Fruit fly (Drosophila melanogaster): Measurements from ENCODE around the gene Syx17.

The Syx17 gene

dm6 chr3L:4378895-4379294 is 24.4 kb upstream of the Syx17 start (continued):
- TF ChIP-seq CG6254 (GFP tag; optimal IDR thresholded peaks at IDR 0.05) (peak; percentile 31), C15 (GFP tag; IDR thresholded peaks at IDR 0.05) (no peak), croc (GFP tag; conservative IDR thresholded peaks at IDR 0.05) (peak; percentile 18; the same call in 1 of the 3 replicates), NfI (GFP tag; optimal IDR thresholded peaks at IDR 0.05) (peak; percentile 67), CG2712 (tag; optimal IDR thresholded peaks at IDR 0.05) (peak; percentile 48), scrt (GFP tag; optimal IDR thresholded peaks at IDR 0.05) (peak; percentile 39), CG2875 (GFP tag; optimal IDR thresholded peaks at IDR 0.05) (no peak), abd-A (tag; optimal IDR thresholded peaks at IDR 0.05) (peak; percentile 41), chif (GFP tag; optimal IDR thresholded peaks at IDR 0.05) (peak; percentile 14 to 31), CG9817 (tag; optimal IDR thresholded peaks at IDR 0.05) (peak; percentile 22), CG13775 (GFP tag; optimal IDR thresholded peaks at IDR 0.05) (peak; percentile 48), nau (GFP tag; optimal IDR thresholded peaks at IDR 0.05) (peak; percentile 12), HHEX (GFP tag; optimal IDR thresholded peaks at IDR 0.05) (peak; percentile 58), Eip74EF (GFP tag; optimal IDR thresholded peaks at IDR 0.05) (no peak), B-H2 (GFP tag; optimal IDR thresholded peaks at IDR 0.05) (peak; percentile 46), CG18262 (tag; optimal IDR thresholded peaks at IDR 0.05) (peak; percentile 61), CG6175 (GFP tag; IDR thresholded peaks at IDR 0.05) (no peak), D19B (GFP tag; optimal IDR thresholded peaks at IDR 0.05) (peak; percentile 7), CG10147 (GFP tag; optimal IDR thresholded peaks at IDR 0.05) (peak; percentile 67), CG12219 (GFP tag; optimal IDR thresholded peaks at IDR 0.05) (no peak), CG3281 (GFP tag; optimal IDR thresholded peaks at IDR 0.05) (peak; percentile 65), Hr51 (GFP tag; optimal IDR thresholded peaks at IDR 0.05) (peak; percentile 27 to 70), ranshi (GFP tag; IDR thresholded peaks at IDR 0.05) (peak; percentile 44; the same call in 1 of the 2 replicates), Pdp1 (GFP tag; optimal IDR thresholded peaks at IDR 0.05) (peak in 1 of 2 experiments; percentile 21), CG14667 (GFP tag; IDR thresholded peaks at IDR 0.05) (peak; percentile 34; the same call in 1 of the 2 replicates), D (optimal IDR thresholded peaks at IDR 0.05) (no peak), D (GFP tag; optimal IDR thresholded peaks at IDR 0.05) (peak; percentile 29), CG7745 (tag; optimal IDR thresholded peaks at IDR 0.05) (no peak), Hey (tag; optimal IDR thresholded peaks at IDR 0.05) (no peak), ash1 (GFP tag; optimal IDR thresholded peaks at IDR 0.05) (no peak), CG10959 (GFP tag; IDR thresholded peaks at IDR 0.05) (0 out of 2 replicates have a peak, but pooled peaks have one; percentile 34), zf30C (GFP tag; optimal IDR thresholded peaks at IDR 0.05) (peak; percentile 66), HmgD (GFP tag; optimal IDR thresholded peaks at IDR 0.05) (no peak), CG17385 (GFP tag; optimal IDR thresholded peaks at IDR 0.05) (peak; percentile 62), pb (GFP tag; optimal IDR thresholded peaks at IDR 0.05) (no peak), CG10543 (GFP tag; optimal IDR thresholded peaks at IDR 0.05) (peak; percentile 50)

dm6 chr3L:4380231-4380645 is 23.0 kb upstream of the Syx17 start, which contains the start of gene DopEcR:
Gene DopEcR (minus strand): TSS chr3L:4380387.
- TF ChIP-seq pita (GFP tag; optimal IDR thresholded peaks at IDR 0.05) (no peak), kay (GFP tag; optimal IDR thresholded peaks at IDR 0.05) (no peak), H2.0 (GFP tag; IDR thresholded peaks at IDR 0.05) (no peak), CG14050 (GFP tag; IDR thresholded peaks at IDR 0.05) (no peak), shn (GFP tag; optimal IDR thresholded peaks at IDR 0.05) (no peak), klu (GFP tag; IDR thresholded peaks at IDR 0.05) (no peak), Asciz (GFP tag; optimal IDR thresholded peaks at IDR 0.05) (peak; percentile 64), Sox102F (GFP tag; optimal IDR thresholded peaks at IDR 0.05) (no peak), tio (GFP tag; optimal IDR thresholded peaks at IDR 0.05) (no peak), pan (optimal IDR thresholded peaks at IDR 0.05) (no peak), pan (GFP tag; optimal IDR thresholded peaks at IDR 0.05 in 1 of 2, IDR thresholded peaks at IDR 0.05 in 1 of 2) (no peak), CG15011 (GFP tag; optimal IDR thresholded peaks at IDR 0.05) (no peak), da (GFP tag; optimal IDR thresholded peaks at IDR 0.05) (no peak), CG7556 (GFP tag; optimal IDR thresholded peaks at IDR 0.05) (no peak), CG30403 (GFP tag; optimal IDR thresholded peaks at IDR 0.05) (no peak), row (GFP tag; IDR thresholded peaks at IDR 0.05) (no peak), B-H2 (GFP tag; optimal IDR thresholded peaks at IDR 0.05) (no peak)
